Worm (Caenorhabditis elegans) whole organism, late embryonic: ENCODE measurements around the gene F10C2.5.

Experiments
- ama-1 ChIP-seq: fragments of 150-350 bp; optimal IDR thresholded peaks from 2 replicates; lab custom pipeline; 2014
- dve-1 ChIP-seq: sonication (generic microtip); optimal IDR thresholded peaks from 2 replicates; lab custom pipeline; 2017; ENCODE audit warnings: antibody characterized with exemption, mild to moderate bottlenecking, missing genetic modification characterization, missing compliant biosample characterization
- fkh-10 ChIP-seq: fragments of 150-350 bp; optimal IDR thresholded peaks from 2 replicates; lab custom pipeline; 2014; ENCODE audit warnings: missing biosample characterization, missing genetic modification reagents, missing genetic modification characterization
- fkh-6 ChIP-seq: sonication (generic microtip); optimal IDR thresholded peaks from 2 replicates; lab custom pipeline; 2016; ENCODE audit warnings: missing genetic modification characterization, missing compliant biosample characterization

DNA sequence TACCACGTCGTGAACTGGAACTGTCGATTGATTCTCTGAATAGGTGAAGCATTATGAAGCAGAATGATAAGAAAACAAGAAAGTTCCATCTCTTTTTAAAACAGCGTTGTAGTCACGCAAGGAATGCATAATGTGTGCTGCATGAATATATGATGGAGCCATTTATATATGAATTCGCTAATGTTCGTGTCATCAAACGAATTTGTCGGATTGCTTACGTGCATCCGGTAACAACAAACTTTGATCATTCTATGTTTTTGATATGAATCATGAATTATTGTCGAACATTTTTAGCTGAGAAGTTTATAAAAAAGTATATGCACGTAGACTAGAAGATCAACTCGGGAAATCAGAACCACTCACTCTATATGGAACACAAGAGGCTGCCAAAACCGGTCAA, 47.8 kb upstream of the F10C2.5 start:
- no peak for TF ChIP-seq dve-1 (tag; lab: Kevin White, UChicago)
- no peak for TF ChIP-seq ama-1 (lab: Kevin White, UChicago)
- TF ChIP-seq fkh-10 (GFP tag; lab: Kevin White, UChicago), result no peak
- no peak for TF ChIP-seq fkh-6 (tag; lab: Kevin White, UChicago)
